ENCODE assay signal across 4 fruit fly cellular contexts in genomic region chr2L:4133078-4133477, dm6.
TF ChIP-seq lines count a peak whose summit lies in the region.

No protein-coding gene starts in this region.

- TF ChIP-seq CTCF in whole organism, embryonic (GFP tag; optimal IDR thresholded peaks at IDR 0.05; lab: Kevin White, UChicago), result no peak

TF ChIP-seq in whole organism, embryonic, 481 proteins besides CTCF, POLR2A, EP300 and RAD21 (continues in another document):
- TF ChIP-seq trh (GFP tag; optimal IDR thresholded peaks at IDR 0.05; lab: Kevin White, UChicago), result no peak
- peak; percentile 40 for TF ChIP-seq esg (GFP tag; conservative IDR thresholded peaks at IDR 0.05; lab: Robert Waterston, UW)
- TF ChIP-seq CG31365 (tag; optimal IDR thresholded peaks at IDR 0.05; lab: Kevin White, UChicago), result peak; percentile 37
- no peak for TF ChIP-seq CG13894 (tag; optimal IDR thresholded peaks at IDR 0.05; lab: Kevin White, UChicago)
- no peak for TF ChIP-seq Dek (tag; optimal IDR thresholded peaks at IDR 0.05; lab: Kevin White, UChicago)
- TF ChIP-seq CG2120 (GFP tag; optimal IDR thresholded peaks at IDR 0.05; lab: Kevin White, UChicago), result peak; percentile 50
- TF ChIP-seq Lhr (GFP tag; optimal IDR thresholded peaks at IDR 0.05; lab: Kevin White, UChicago), result no peak
- TF ChIP-seq CG30020 (tag; optimal IDR thresholded peaks at IDR 0.05; lab: Kevin White, UChicago), result no peak
- no peak for TF ChIP-seq dimm (GFP tag; IDR thresholded peaks at IDR 0.05; lab: Robert Waterston, UW)
- TF ChIP-seq kni (GFP tag; optimal IDR thresholded peaks at IDR 0.05; lab: Kevin White, UChicago), result no peak
- no peak for TF ChIP-seq disco-r (GFP tag; optimal IDR thresholded peaks at IDR 0.05; lab: Kevin White, UChicago)
- TF ChIP-seq CG3838 (GFP tag; optimal IDR thresholded peaks at IDR 0.05; lab: Kevin White, UChicago), result no peak
- TF ChIP-seq CG10979 (tag; optimal IDR thresholded peaks at IDR 0.05; lab: Kevin White, UChicago), result peak; percentile 69
- TF ChIP-seq CG9727 (GFP tag; optimal IDR thresholded peaks at IDR 0.05; lab: Kevin White, UChicago), result peak; percentile 0
- no peak for TF ChIP-seq sr (GFP tag; IDR thresholded peaks at IDR 0.05; lab: Robert Waterston, UW)
- TF ChIP-seq tap (tag; optimal IDR thresholded peaks at IDR 0.05; lab: Kevin White, UChicago), result peak; percentile 67
- TF ChIP-seq gro (GFP tag; optimal IDR thresholded peaks at IDR 0.05; lab: Kevin White, UChicago), result no peak
- peak; percentile 63 for TF ChIP-seq Rx (GFP tag; IDR thresholded peaks at IDR 0.05; lab: Robert Waterston, UW)
- no peak for TF ChIP-seq CG11398 (GFP tag; optimal IDR thresholded peaks at IDR 0.05; lab: Kevin White, UChicago)
- TF ChIP-seq sc (optimal IDR thresholded peaks at IDR 0.05; lab: Kevin White, UChicago), result no peak
- TF ChIP-seq sc (GFP tag; optimal IDR thresholded peaks at IDR 0.05; lab: Kevin White, UChicago), result no peak
- peak; percentile 27 for TF ChIP-seq CG10654 (GFP tag; optimal IDR thresholded peaks at IDR 0.05; lab: Kevin White, UChicago)
- TF ChIP-seq CG1024 (GFP tag; IDR thresholded peaks at IDR 0.05; lab: Robert Waterston, UW), result no peak
- TF ChIP-seq psq (GFP tag; optimal IDR thresholded peaks at IDR 0.05; lab: Kevin White, UChicago), result no peak

TF ChIP-seq in whole organism, prepupa, 60 proteins besides CTCF, POLR2A, EP300 and RAD21 (continues in another document):
- TF ChIP-seq CG6163 (GFP tag; IDR thresholded peaks at IDR 0.05; lab: Robert Waterston, UW) (no peak), lz (GFP tag; optimal IDR thresholded peaks at IDR 0.05; lab: Kevin White, UChicago) (no peak), Met (GFP tag; optimal IDR thresholded peaks at IDR 0.05; lab: Kevin White, UChicago) (peak; percentile 31), vri (GFP tag; optimal IDR thresholded peaks at IDR 0.05; lab: Kevin White, UChicago) (peak; percentile 1), CG6792 (GFP tag; optimal IDR thresholded peaks at IDR 0.05; lab: Kevin White, UChicago) (no peak), CG6276 (GFP tag; optimal IDR thresholded peaks at IDR 0.05; lab: Kevin White, UChicago) (no peak), spab (GFP tag; optimal IDR thresholded peaks at IDR 0.05; lab: Kevin White, UChicago) (no peak), Lpt (GFP tag; optimal IDR thresholded peaks at IDR 0.05; lab: Kevin White, UChicago) (no peak), Eip78C (GFP tag; lab: Kevin White, UChicago) (peak; percentile 56), cyc (GFP tag; optimal IDR thresholded peaks at IDR 0.05; lab: Kevin White, UChicago) (peak; percentile 0), Hr4 (GFP tag; optimal IDR thresholded peaks at IDR 0.05; lab: Kevin White, UChicago) (no peak), CG15336 (GFP tag; IDR thresholded peaks at IDR 0.05; lab: Robert Waterston, UW) (no peak), Gug (GFP tag; IDR thresholded peaks at IDR 0.05; lab: Robert Waterston, UW) (no peak), CG16779 (tag; optimal IDR thresholded peaks at IDR 0.05; lab: Kevin White, UChicago) (no peak), svp (GFP tag; lab: Kevin White, UChicago) (peak; percentile 64), CG6854 (GFP tag; optimal IDR thresholded peaks at IDR 0.05; lab: Kevin White, UChicago) (no peak), Smox (GFP tag; optimal IDR thresholded peaks at IDR 0.05; lab: Kevin White, UChicago) (peak; percentile 30), fd59A (GFP tag; optimal IDR thresholded peaks at IDR 0.05; lab: Kevin White, UChicago) (no peak), Hr39 (GFP tag; optimal IDR thresholded peaks at IDR 0.05; lab: Kevin White, UChicago) (no peak), salr (GFP tag; optimal IDR thresholded peaks at IDR 0.05; lab: Kevin White, UChicago) (no peak), CG8119 (GFP tag; IDR thresholded peaks at IDR 0.05; lab: Robert Waterston, UW) (no peak), topi (GFP tag; optimal IDR thresholded peaks at IDR 0.05; lab: Kevin White, UChicago) (peak; percentile 31), Sox102F (GFP tag; optimal IDR thresholded peaks at IDR 0.05; lab: Kevin White, UChicago) (no peak), CG8319 (GFP tag; optimal IDR thresholded peaks at IDR 0.05; lab: Kevin White, UChicago) (no peak), CG8632 (GFP tag; optimal IDR thresholded peaks at IDR 0.05; lab: Kevin White, UChicago) (no peak), dac (GFP tag; optimal IDR thresholded peaks at IDR 0.05; lab: Kevin White, UChicago) (no peak)

TF ChIP-seq in whole organism, pupa, 21 proteins besides CTCF, POLR2A, EP300 and RAD21:
- no peak for TF ChIP-seq rn (GFP tag; IDR thresholded peaks at IDR 0.05; lab: Robert Waterston, UW)
- TF ChIP-seq CG4496 (GFP tag; IDR thresholded peaks at IDR 0.05; lab: Robert Waterston, UW), result no peak
- TF ChIP-seq CG8159 (tag; optimal IDR thresholded peaks at IDR 0.05; lab: Kevin White, UChicago), result peak; percentile 40
- no peak for TF ChIP-seq CG15710 (tag; optimal IDR thresholded peaks at IDR 0.05; lab: Kevin White, UChicago)
- no peak for TF ChIP-seq CG34367 (tag; optimal IDR thresholded peaks at IDR 0.05; lab: Kevin White, UChicago)
- no peak for TF ChIP-seq CG10348 (GFP tag; IDR thresholded peaks at IDR 0.05; lab: Robert Waterston, UW)

TF ChIP-seq in whole organism, wandering third instar larva, 38 proteins besides CTCF, POLR2A, EP300 and RAD21:
- TF ChIP-seq Hnf4 (GFP tag; optimal IDR thresholded peaks at IDR 0.05; lab: Kevin White, UChicago), result peak; percentile 8
- TF ChIP-seq lola (GFP tag; optimal IDR thresholded peaks at IDR 0.05; lab: Kevin White, UChicago), result no peak
- TF ChIP-seq HLH106 (tag; optimal IDR thresholded peaks at IDR 0.05; lab: Kevin White, UChicago), result peak; percentile 26
- TF ChIP-seq rgr (GFP tag; optimal IDR thresholded peaks at IDR 0.05; lab: Kevin White, UChicago), result peak; percentile 21
- TF ChIP-seq CG32264 (GFP tag; optimal IDR thresholded peaks at IDR 0.05; lab: Kevin White, UChicago), result no peak
- TF ChIP-seq CrebA (GFP tag; optimal IDR thresholded peaks at IDR 0.05; lab: Kevin White, UChicago; ENCODE audit: borderline replicate concordance), result no peak
- peak in 1 of 2 experiments; percentile 41 for TF ChIP-seq foxo (GFP tag; optimal IDR thresholded peaks at IDR 0.05; lab: Kevin White, UChicago)
- TF ChIP-seq dmrt93B (GFP tag; optimal IDR thresholded peaks at IDR 0.05; lab: Kevin White, UChicago), result no peak
- TF ChIP-seq fru (GFP tag; optimal IDR thresholded peaks at IDR 0.05; lab: Kevin White, UChicago), result peak; percentile 14
- TF ChIP-seq ey (GFP tag; optimal IDR thresholded peaks at IDR 0.05; lab: Kevin White, UChicago), result no peak
- no peak for TF ChIP-seq Hr78 (GFP tag; optimal IDR thresholded peaks at IDR 0.05; lab: Kevin White, UChicago)
- peak; percentile 42 for TF ChIP-seq sv (GFP tag; optimal IDR thresholded peaks at IDR 0.05; lab: Kevin White, UChicago)
- peak; percentile 38 for TF ChIP-seq h (GFP tag; optimal IDR thresholded peaks at IDR 0.05; lab: Kevin White, UChicago)

Comparison
In these comparisons a context has a peak if more than half of its experiments do, and no peak if none do; other contexts are left out.
1. Of the 7 proteins assayed by ChIP-seq in both whole organism, embryonic and whole organism, prepupa: peak only in whole organism, embryonic: Blimp-1, CG6854, Gug and Sox102F; only in whole organism, prepupa: none; in both: none; in neither: 3.